Worm (Caenorhabditis elegans) whole organism, mixed stage, embryonic: Measurements from ENCODE around the gene C30B5.6.

Source experiments
- M03D4.4 ChIP-seq: sonication (generic microtip); optimal IDR thresholded peaks from 2 replicates; lab custom pipeline; 2017; ENCODE audit warnings: mild to moderate bottlenecking, missing genetic modification characterization, missing compliant biosample characterization
- ceh-83 ChIP-seq: fragments of 200-800 bp; sonication (Bioruptor generic); optimal IDR thresholded peaks from 2 replicates; lab custom pipeline; 2018; ENCODE audit warnings: mild to moderate bottlenecking, missing genetic modification characterization, missing compliant biosample characterization
- elt-3 ChIP-seq: fragments of 150-350 bp; optimal IDR thresholded peaks from 2 replicates; lab custom pipeline; 2014; ENCODE audit warnings: missing biosample characterization, missing genetic modification characterization
- mab-5 ChIP-seq: fragments of 150-350 bp; optimal IDR thresholded peaks from 2 replicates; lab custom pipeline; 2014; ENCODE audit warnings: missing biosample characterization, missing genetic modification characterization
- nhr-76 ChIP-seq: sonication (generic microtip); optimal IDR thresholded peaks from 2 replicates; lab custom pipeline; 2017; ENCODE audit warnings: missing biosample characterization, missing genetic modification characterization
- pha-4 ChIP-seq: fragments of 150-350 bp; optimal IDR thresholded peaks from 2 replicates; lab custom pipeline; 2018; ENCODE audit warnings: missing biosample characterization, missing genetic modification reagents, missing genetic modification characterization
- unc-39 ChIP-seq: fragments of 150-350 bp; optimal IDR thresholded peaks from 2 replicates; lab custom pipeline; 2014; ENCODE audit warnings: missing biosample characterization, missing genetic modification characterization

ce11 chrII:6241758-6242157, 19.3 kb upstream of the C30B5.6 start, which contains the start of gene T24H7.8:
- TF ChIP-seq M03D4.4 (tag; lab: Kevin White, UChicago) = no peak
- no peak for TF ChIP-seq unc-39
- TF ChIP-seq ceh-83 (GFP tag; lab: Kevin White, UChicago) = no peak
- TF ChIP-seq elt-3 (tag; lab: Kevin White, UChicago) = no peak
- TF ChIP-seq pha-4 (tag; lab: Kevin White, UChicago) = no peak
- no peak for TF ChIP-seq nhr-76 (tag; lab: Kevin White, UChicago)
- no peak for TF ChIP-seq mab-5 (tag; lab: Kevin White, UChicago)
